Worm (Caenorhabditis elegans) whole organism, midembryonic: ENCODE measurements around the gene hcf-1.

Experiments used
- flt-1 ChIP-seq: fragments of 200-800 bp; sonication (Bioruptor generic); IDR thresholded peaks from 2 replicates; pipeline ENCODE4 v1.3.6; 2022; ENCODE audit warnings: missing genetic modification characterization, missing compliant biosample characterization
- klf-2 ChIP-seq: fragments of 200-800 bp; sonication (Bioruptor generic); conservative IDR thresholded peaks from 2 replicates; pipeline ENCODE4 v1.3.6; 2022; ENCODE audit warnings: missing genetic modification reagents, missing genetic modification characterization, missing compliant biosample characterization
- med-1 ChIP-seq: sonication (generic microtip); optimal IDR thresholded peaks from 2 replicates; lab custom pipeline; 2017; ENCODE audit warnings: missing genetic modification characterization, mild to moderate bottlenecking, missing compliant biosample characterization, antibody characterized with exemption, missing genetic modification reagents; ENCODE audit not compliant: insufficient read depth
- ref-1 ChIP-seq: fragments of 200-800 bp; sonication (Bioruptor generic); conservative IDR thresholded peaks from 2 replicates; pipeline ENCODE4 v1.3.6; 2022; ENCODE audit warnings: missing genetic modification reagents, missing genetic modification characterization, missing compliant biosample characterization
- tab-1 ChIP-seq: fragments of 200-800 bp; sonication (Bioruptor generic); IDR thresholded peaks from 2 replicates; pipeline ENCODE4 v1.3.6; 2022; ENCODE audit warnings: missing genetic modification characterization, missing compliant biosample characterization
- ztf-29 ChIP-seq: fragments of 200-800 bp; sonication (Bioruptor generic); IDR thresholded peaks from 2 replicates; pipeline ENCODE4 v1.3.6; 2022; ENCODE audit warnings: missing genetic modification reagents, missing genetic modification characterization, missing compliant biosample characterization

DNA sequence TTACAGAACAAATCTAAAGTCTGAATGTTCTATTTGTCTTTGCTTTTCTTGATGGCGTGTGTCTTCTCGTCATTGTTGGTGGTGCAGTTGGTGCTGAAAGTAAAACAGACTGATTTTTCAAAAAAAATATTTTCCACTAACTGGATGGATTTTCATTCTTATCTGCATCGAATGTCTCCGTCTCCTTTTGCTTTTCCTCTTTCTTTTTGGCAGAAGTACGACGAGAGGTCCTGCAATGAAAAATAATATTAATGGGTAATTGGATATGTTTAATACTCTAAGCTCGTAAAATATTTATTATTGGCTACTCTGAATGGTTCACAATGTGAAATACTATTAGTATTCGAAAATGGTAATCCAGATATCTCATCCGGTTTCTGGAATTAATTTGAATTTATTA, 14.0 kb downstream of the hcf-1 start, which contains the start of gene del-7:
- TF ChIP-seq med-1 (no peak), klf-2 (no peak), flt-1 (no peak), ztf-29 (GFP tag; lab: Robert Waterston, UW) (no peak), ref-1 (GFP tag; lab: Robert Waterston, UW) (no peak), tab-1 (no peak)
